Worm (Caenorhabditis elegans) whole organism, L4 larva: ENCODE measurements around the gene mak-1.

Experiments used
- F49E8.2 ChIP-seq: sonication (generic microtip); optimal IDR thresholded peaks from 2 replicates; lab custom pipeline; 2016; ENCODE audit warnings: missing compliant biosample characterization, mild to moderate bottlenecking, missing genetic modification characterization, borderline replicate concordance
- ceh-44 ChIP-seq: fragments of 200-800 bp; sonication (Bioruptor generic); IDR thresholded peaks from 2 replicates; pipeline ENCODE4 v1.3.6; 2022; ENCODE audit warnings: missing genetic modification reagents, missing genetic modification characterization, missing compliant biosample characterization
- daf-8 ChIP-seq: fragments of 200-800 bp; sonication (Bioruptor generic); IDR thresholded peaks from 2 replicates; pipeline ENCODE4 v1.3.6; 2022; ENCODE audit warnings: missing genetic modification characterization, missing compliant biosample characterization
- dmd-9 ChIP-seq: fragments of 200-800 bp; sonication (Bioruptor generic); IDR thresholded peaks from 2 replicates; pipeline ENCODE4 v1.3.6; 2022; ENCODE audit warnings: missing genetic modification reagents, missing genetic modification characterization, missing compliant biosample characterization
- fos-1 ChIP-seq: fragments of 150-350 bp; optimal IDR thresholded peaks from 2 replicates; lab custom pipeline; 2014; ENCODE audit warnings: missing biosample characterization, missing genetic modification characterization
- pha-4 ChIP-seq, 2 experiments: fragments of 150-350 bp in 1 of 2; fragments of 200-800 bp in 1 of 2; sonication (Bioruptor generic) in 1 of 2; IDR thresholded peaks in 1 of 2; optimal IDR thresholded peaks in 1 of 2; 2 replicates each; pipeline versions ENCODE4 v1.3.6 to Lab custom; 2014 to 2022; ENCODE audit warnings: missing genetic modification characterization in 2 of 2, missing genetic modification reagents in 2 of 2, missing biosample characterization in 1 of 2, missing compliant biosample characterization in 1 of 2
- unc-39 ChIP-seq: sonication (generic microtip); optimal IDR thresholded peaks from 2 replicates; lab custom pipeline; 2017; ENCODE audit warnings: missing biosample characterization, missing genetic modification characterization
- unc-62 ChIP-seq, 3 experiments: fragments of 150-350 bp in 1 of 3; sonication (generic microtip); optimal IDR thresholded peaks in 2 of 3; peaks in 1 of 3; 1 replicate in 1 of 3; 2 replicates in 2 of 3; lab custom pipeline; 2014 to 2017; ENCODE audit warnings: missing biosample characterization in 3 of 3, missing genetic modification characterization in 3 of 3, missing genetic modification reagents in 3 of 3, missing genotype in 1 of 3

- TF ChIP-seq dmd-9 (GFP tag; lab: Robert Waterston, UW) (no peak), F49E8.2 (tag; lab: Kevin White, UChicago) (no peak), fos-1 (tag; lab: Kevin White, UChicago) (no peak), pha-4 (GFP tag; IDR thresholded peaks at IDR 0.05; lab: Robert Waterston, UW) (peak; percentile 22; the same call in 1 of the 2 replicates), pha-4 (tag; optimal IDR thresholded peaks at IDR 0.05; lab: Kevin White, UChicago) (no peak), unc-39 (tag; lab: Kevin White, UChicago) (no peak), daf-8 (GFP tag; lab: Robert Waterston, UW) (no peak), unc-62 (GFP tag; optimal IDR thresholded peaks at IDR 0.05 in 1 of 2; lab: Kevin White, UChicago) (peak in 1 of 2 experiments; percentile 76), unc-62 (tag; optimal IDR thresholded peaks at IDR 0.05; lab: Kevin White, UChicago) (no peak), ceh-44 (GFP tag; lab: Robert Waterston, UW) (0 out of 2 replicates have a peak, but pooled peaks have one; percentile 3)
Measured at ce11 chrII:8744555-8745448, 931 bp downstream of the mak-1 start.
